Worm (Caenorhabditis elegans) whole organism, early embryonic: ENCODE measurements around the gene Y75B8A.34.

Experiments used
- F13C5.2 ChIP-seq: sonication (generic microtip); optimal IDR thresholded peaks from 2 replicates; lab custom pipeline; 2017; ENCODE audit warnings: mild to moderate bottlenecking, missing genetic modification characterization, inconsistent platforms, missing compliant biosample characterization
- aly-1 ChIP-seq: sonication (generic microtip); optimal IDR thresholded peaks from 2 replicates; lab custom pipeline; 2016; ENCODE audit warnings: missing genetic modification characterization, missing compliant biosample characterization
- ama-1 ChIP-seq: fragments of 150-350 bp; optimal IDR thresholded peaks from 2 replicates; lab custom pipeline; 2014
- ceh-36 ChIP-seq: sonication (generic microtip); optimal IDR thresholded peaks from 2 replicates; lab custom pipeline; 2016; ENCODE audit warnings: missing genetic modification characterization, inconsistent platforms, missing compliant biosample characterization
- flt-1 ChIP-seq: fragments of 200-800 bp; sonication (Bioruptor generic); IDR thresholded peaks from 2 replicates; pipeline ENCODE4 v1.3.6; 2022; ENCODE audit warnings: missing genetic modification characterization, missing compliant biosample characterization
- hmbx-1 ChIP-seq: sonication (generic microtip); optimal IDR thresholded peaks from 2 replicates; lab custom pipeline; 2016; ENCODE audit warnings: mild to moderate bottlenecking, missing genetic modification characterization, missing compliant biosample characterization
- hmg-4 ChIP-seq: fragments of 200-800 bp; sonication (Bioruptor generic); optimal IDR thresholded peaks from 2 replicates; lab custom pipeline; 2018; ENCODE audit warnings: mild to moderate bottlenecking, missing genetic modification characterization, missing compliant biosample characterization
- hnd-1 ChIP-seq: sonication (generic microtip); optimal IDR thresholded peaks from 2 replicates; lab custom pipeline; 2016; ENCODE audit warnings: missing genetic modification characterization, missing compliant biosample characterization
- pes-1 ChIP-seq: fragments of 200-800 bp; sonication (Bioruptor generic); IDR thresholded peaks from 2 replicates; pipeline ENCODE4 v1.3.6; 2022; ENCODE audit warnings: missing genetic modification reagents, missing genetic modification characterization, missing compliant biosample characterization
- scrt-1 ChIP-seq: fragments of 200-800 bp; sonication (Bioruptor generic); IDR thresholded peaks from 2 replicates; pipeline ENCODE4 v1.3.6; 2022; ENCODE audit warnings: missing genetic modification characterization, missing compliant biosample characterization
- tra-4 ChIP-seq: sonication (generic microtip); optimal IDR thresholded peaks from 2 replicates; lab custom pipeline; 2017; ENCODE audit warnings: missing genetic modification characterization, missing compliant biosample characterization

DNA sequence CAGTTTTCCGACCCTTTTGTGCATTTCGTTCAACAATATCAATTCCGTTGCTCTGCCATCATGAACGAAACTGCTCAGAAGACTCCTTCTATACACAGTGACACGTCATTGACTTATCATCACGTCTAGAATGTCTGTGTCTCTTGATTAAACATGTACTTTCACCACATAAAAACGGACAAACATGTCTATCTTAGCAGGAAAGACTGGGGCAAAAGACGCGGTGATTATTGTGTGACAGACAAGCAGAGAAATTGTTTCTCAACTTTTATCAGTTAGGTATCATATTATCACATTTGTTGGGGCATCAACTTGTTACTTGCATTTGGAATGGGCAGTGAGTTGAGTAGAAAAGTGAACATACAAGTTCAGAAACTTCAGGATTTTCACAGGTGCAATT is 34.1 kb upstream of the Y75B8A.34 start:
- TF ChIP-seq ama-1 (lab: Kevin White, UChicago) (no peak), F13C5.2 (tag; lab: Kevin White, UChicago) (no peak), flt-1 (GFP tag; lab: Robert Waterston, UW) (no peak), hmg-4 (GFP tag; lab: Kevin White, UChicago) (no peak), scrt-1 (GFP tag; lab: Robert Waterston, UW) (no peak), aly-1 (tag; lab: Kevin White, UChicago) (no peak), hmbx-1 (no peak), ceh-36 (no peak), hnd-1 (tag; lab: Kevin White, UChicago) (no peak), pes-1 (GFP tag; lab: Robert Waterston, UW) (no peak), tra-4 (tag; lab: Kevin White, UChicago) (no peak)
